Fruit fly (Drosophila melanogaster): ENCODE measurements around the gene CG34456.

CG34456 gene

dm6 chr3L:9377198-9378035 is 15.5 kb downstream of the CG34456 start, which contains the start of gene Hsp26 (continued):
- TF ChIP-seq Lim3 (GFP tag; IDR thresholded peaks at IDR 0.05) (no peak), onecut (GFP tag; IDR thresholded peaks at IDR 0.05) (peak; percentile 67), lab (GFP tag; optimal IDR thresholded peaks at IDR 0.05) (peak; percentile 91), Ada2b (GFP tag; IDR thresholded peaks at IDR 0.05) (peak; percentile 84), CG9817 (tag; optimal IDR thresholded peaks at IDR 0.05) (peak; percentile 52), CrebB (tag; optimal IDR thresholded peaks at IDR 0.05) (peak; percentile 71), dysf (GFP tag; IDR thresholded peaks at IDR 0.05) (peak; percentile 87), CG10366 (GFP tag; IDR thresholded peaks at IDR 0.05) (peak; percentile 87), grau (tag; optimal IDR thresholded peaks at IDR 0.05) (peak; percentile 84), CG10274 (GFP tag; optimal IDR thresholded peaks at IDR 0.05) (peak; percentile 3), h (optimal IDR thresholded peaks at IDR 0.05) (no peak), al (GFP tag; IDR thresholded peaks at IDR 0.05) (peak; percentile 35; the same call in 1 of the 2 replicates), CG15696 (tag; optimal IDR thresholded peaks at IDR 0.05) (peak; percentile 12), CG7963 (GFP tag; IDR thresholded peaks at IDR 0.05; ENCODE audit: partially characterized antibody) (no peak), CG8478 (optimal IDR thresholded peaks at IDR 0.05) (no peak), lov (optimal IDR thresholded peaks at IDR 0.05) (no peak), lov (GFP tag; IDR thresholded peaks at IDR 0.05) (peak; percentile 62; the same call in 1 of the 3 replicates), CG15514 (GFP tag; optimal IDR thresholded peaks at IDR 0.05) (peak; percentile 54), dm (GFP tag; optimal IDR thresholded peaks at IDR 0.05) (peak; percentile 64), CG8388 (GFP tag; optimal IDR thresholded peaks at IDR 0.05) (peak; percentile 87), CG7745 (tag; optimal IDR thresholded peaks at IDR 0.05) (peak; percentile 28), CG8281 (tag; optimal IDR thresholded peaks at IDR 0.05) (peak; percentile 60), CG17912 (GFP tag; optimal IDR thresholded peaks at IDR 0.05) (no peak), CG12104 (GFP tag; optimal IDR thresholded peaks at IDR 0.05) (peak; percentile 45), CG15269 (tag; optimal IDR thresholded peaks at IDR 0.05) (peak; percentile 85), CG14965 (GFP tag; optimal IDR thresholded peaks at IDR 0.05; ENCODE audit: borderline replicate concordance) (no peak), ssp (GFP tag; IDR thresholded peaks at IDR 0.05) (peak; percentile 66), E2f2 (GFP tag; IDR thresholded peaks at IDR 0.05) (peak; percentile 68; the same call in 1 of the 2 replicates), CG11723 (GFP tag; optimal IDR thresholded peaks at IDR 0.05) (peak; percentile 59), lola (GFP tag; optimal IDR thresholded peaks at IDR 0.05) (peak in 1 of 3 experiments; percentile 76), YL-1 (GFP tag; optimal IDR thresholded peaks at IDR 0.05) (peak; percentile 67), sqz (GFP tag; optimal IDR thresholded peaks at IDR 0.05) (peak; percentile 58), CG12769 (tag; optimal IDR thresholded peaks at IDR 0.05) (peak; percentile 62), CG17385 (GFP tag; optimal IDR thresholded peaks at IDR 0.05) (peak; percentile 85), pfk (GFP tag; optimal IDR thresholded peaks at IDR 0.05) (no peak), CG18476 (GFP tag; optimal IDR thresholded peaks at IDR 0.05) (peak; percentile 74), CG33213 (GFP tag; optimal IDR thresholded peaks at IDR 0.05) (peak; percentile 72), zen (tag; optimal IDR thresholded peaks at IDR 0.05) (peak; percentile 24), gsb (GFP tag; IDR thresholded peaks at IDR 0.05) (peak; percentile 65), repo (GFP tag; optimal IDR thresholded peaks at IDR 0.05) (peak; percentile 69), Drgx (GFP tag; IDR thresholded peaks at IDR 0.05) (peak; percentile 96), org-1 (GFP tag; optimal IDR thresholded peaks at IDR 0.05) (peak; percentile 70), Trl (optimal IDR thresholded peaks at IDR 0.05) (peak; percentile 81 to 97), Trl (GFP tag; optimal IDR thresholded peaks at IDR 0.05) (peak; percentile 94), trem (tag; optimal IDR thresholded peaks at IDR 0.05) (peak; percentile 54), cato (GFP tag; optimal IDR thresholded peaks at IDR 0.05; ENCODE audit: borderline replicate concordance) (peak; percentile 75), CG32772 (GFP tag; IDR thresholded peaks at IDR 0.05) (peak; percentile 71), Dad (GFP tag; optimal IDR thresholded peaks at IDR 0.05) (peak; percentile 58), fd96Cb (tag; optimal IDR thresholded peaks at IDR 0.05) (peak; percentile 65)

Measured in whole organism, embryonic.